Worm (Caenorhabditis elegans): ENCODE results near the gene F45G2.7.

- TF ChIP-seq ceh-62 (tag; optimal IDR thresholded peaks at IDR 0.05) (no peak), F49E8.2 (tag; optimal IDR thresholded peaks at IDR 0.05; ENCODE audit: borderline replicate concordance) (no peak), unc-130 (GFP tag; optimal IDR thresholded peaks at IDR 0.05) (no peak), lin-38 (GFP tag; IDR thresholded peaks at IDR 0.05) (no peak), unc-62 (GFP tag; optimal IDR thresholded peaks at IDR 0.05 in 1 of 2) (no peak), unc-62 (tag; optimal IDR thresholded peaks at IDR 0.05) (no peak), dpl-1 (GFP tag; optimal IDR thresholded peaks at IDR 0.05) (no peak), lsy-2 (tag; optimal IDR thresholded peaks at IDR 0.05) (no peak), nhr-11 (tag; optimal IDR thresholded peaks at IDR 0.05) (no peak), mdl-1 (tag; optimal IDR thresholded peaks at IDR 0.05) (no peak), ama-1 (optimal IDR thresholded peaks at IDR 0.05) (no peak), D1046.2 (GFP tag; IDR thresholded peaks at IDR 0.05) (no peak)
These were observed 20.9 kb upstream of the F45G2.7 start, which contains the start of gene cua-1 for ce11 chrIII:13455207-13455606.

All from whole organism, L4 larva.